Worm (Caenorhabditis elegans): ENCODE data around the gene sri-25.

ce11 chrV:15253529-15253928, 36.7 kb downstream of the sri-25 start, which contains the start of gene srbc-75:
- no peak for TF ChIP-seq snpc-4 (tag; optimal IDR thresholded peaks at IDR 0.05)
- no peak for TF ChIP-seq egl-27 (tag; optimal IDR thresholded peaks at IDR 0.05)
- TF ChIP-seq tbx-2 (tag; optimal IDR thresholded peaks at IDR 0.05), result no peak
- no peak for TF ChIP-seq ztf-11 (tag; optimal IDR thresholded peaks at IDR 0.05)
- TF ChIP-seq jun-1 (tag; optimal IDR thresholded peaks at IDR 0.05), result no peak
- no peak for TF ChIP-seq nhr-237 (tag; optimal IDR thresholded peaks at IDR 0.05)
- TF ChIP-seq elt-2 (tag; optimal IDR thresholded peaks at IDR 0.05), result no peak
- no peak for TF ChIP-seq nhr-25 (tag; optimal IDR thresholded peaks at IDR 0.05)
- no peak for TF ChIP-seq pqm-1 (tag; optimal IDR thresholded peaks at IDR 0.05)
- TF ChIP-seq unc-62 (GFP tag; optimal IDR thresholded peaks at IDR 0.05), result no peak
- no peak for TF ChIP-seq nhr-28 (tag; optimal IDR thresholded peaks at IDR 0.05)
- TF ChIP-seq zag-1 (tag; optimal IDR thresholded peaks at IDR 0.05), result no peak
